Fruit fly (Drosophila melanogaster): Measurements from ENCODE around the gene swm.

Gene swm

DNA sequence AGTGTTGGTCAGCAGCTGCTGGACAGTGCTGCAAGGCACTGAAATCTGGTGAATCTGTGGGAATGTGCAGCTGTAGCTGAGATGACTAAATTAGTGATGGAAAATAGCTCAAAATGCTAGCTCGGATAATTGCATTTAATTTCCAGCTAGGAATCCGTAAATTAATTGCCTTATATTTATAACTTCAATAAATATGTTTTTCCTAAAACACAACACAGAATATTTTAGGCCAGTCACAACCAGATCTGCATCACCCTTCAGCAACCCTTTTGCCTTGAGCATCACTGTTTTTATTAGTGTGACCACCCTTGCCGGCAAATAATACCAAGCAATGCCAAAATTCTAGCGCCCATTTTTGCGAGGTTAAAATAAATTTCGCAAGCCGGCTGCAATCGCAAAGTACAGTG, 48.3 kb upstream of the swm start, which contains the start of gene Hs2st (continued):
- TF ChIP-seq CG16813 (GFP tag; IDR thresholded peaks at IDR 0.05; ENCODE audit: partially characterized antibody) (peak; percentile 52; the same call in 2 of the 3 replicates), Dek (tag; optimal IDR thresholded peaks at IDR 0.05) (peak; percentile 83), Hsf (GFP tag; optimal IDR thresholded peaks at IDR 0.05) (peak; percentile 97), Dfd (GFP tag; optimal IDR thresholded peaks at IDR 0.05) (no peak), CG8388 (GFP tag; optimal IDR thresholded peaks at IDR 0.05) (peak; percentile 85), Kr (GFP tag; optimal IDR thresholded peaks at IDR 0.05) (peak; percentile 93), CG10565 (GFP tag; optimal IDR thresholded peaks at IDR 0.05) (peak; percentile 72), row (GFP tag; IDR thresholded peaks at IDR 0.05) (peak; percentile 98), pnt (GFP tag; optimal IDR thresholded peaks at IDR 0.05) (peak; percentile 95), pb (GFP tag; optimal IDR thresholded peaks at IDR 0.05) (peak; percentile 83), CG18619 (GFP tag; optimal IDR thresholded peaks at IDR 0.05) (peak; percentile 90), stwl (tag; optimal IDR thresholded peaks at IDR 0.05) (peak; percentile 89), Scr (GFP tag; IDR thresholded peaks at IDR 0.05; ENCODE audit: partially characterized antibody) (peak; percentile 59), sima (GFP tag; optimal IDR thresholded peaks at IDR 0.05) (peak; percentile 79), Hmr (GFP tag; optimal IDR thresholded peaks at IDR 0.05) (peak; percentile 95), Ets97D (GFP tag; optimal IDR thresholded peaks at IDR 0.05) (peak; percentile 89), pho (GFP tag; optimal IDR thresholded peaks at IDR 0.05) (peak; percentile 96), tgo (GFP tag; IDR thresholded peaks at IDR 0.05) (peak; percentile 93), Mrtf (GFP tag; IDR thresholded peaks at IDR 0.05) (peak; percentile 86), Hand (GFP tag; optimal IDR thresholded peaks at IDR 0.05) (peak; percentile 41), CG32772 (GFP tag; IDR thresholded peaks at IDR 0.05) (peak; percentile 95), CG15696 (tag; optimal IDR thresholded peaks at IDR 0.05) (peak; percentile 91), mirr (GFP tag; optimal IDR thresholded peaks at IDR 0.05) (peak; percentile 79), CG1602 (GFP tag; optimal IDR thresholded peaks at IDR 0.05) (peak; percentile 95), Xbp1 (GFP tag; optimal IDR thresholded peaks at IDR 0.05) (peak; percentile 96), Tbp (GFP tag; optimal IDR thresholded peaks at IDR 0.05) (peak; percentile 65), Dll (GFP tag; IDR thresholded peaks at IDR 0.05; ENCODE audit: partially characterized antibody) (peak; percentile 47; the same call in 2 of the 4 replicates), gce (GFP tag; IDR thresholded peaks at IDR 0.05) (peak; percentile 57; the same call in 1 of the 3 replicates), CG15269 (tag; optimal IDR thresholded peaks at IDR 0.05) (peak; percentile 88), ATbp (GFP tag; optimal IDR thresholded peaks at IDR 0.05) (peak; percentile 78), wor (GFP tag; IDR thresholded peaks at IDR 0.05) (peak; percentile 89), CG6272 (GFP tag; IDR thresholded peaks at IDR 0.05) (peak; percentile 95), ems (GFP tag; optimal IDR thresholded peaks at IDR 0.05) (peak; percentile 95), Vsx1 (GFP tag; optimal IDR thresholded peaks at IDR 0.05) (no peak), CG10431 (GFP tag; optimal IDR thresholded peaks at IDR 0.05) (peak; percentile 73), HLH4C (GFP tag; IDR thresholded peaks at IDR 0.05; ENCODE audit: partially characterized antibody) (no peak), CG3847 (GFP tag; IDR thresholded peaks at IDR 0.05) (peak; percentile 97), Dbx (GFP tag; IDR thresholded peaks at IDR 0.05) (peak; percentile 96), CG12769 (tag; optimal IDR thresholded peaks at IDR 0.05) (peak; percentile 96), Six4 (GFP tag; optimal IDR thresholded peaks at IDR 0.05) (peak; percentile 90), CG12659 (GFP tag; optimal IDR thresholded peaks at IDR 0.05) (peak; percentile 95), tll (GFP tag; optimal IDR thresholded peaks at IDR 0.05) (peak; percentile 50 to 94), dimm (GFP tag; IDR thresholded peaks at IDR 0.05) (0 out of 2 replicates have a peak, but pooled peaks have one; percentile 4), CG17829 (tag; optimal IDR thresholded peaks at IDR 0.05) (peak; percentile 93), CoRest (tag; optimal IDR thresholded peaks at IDR 0.05) (peak; percentile 95), otp (GFP tag; IDR thresholded peaks at IDR 0.05) (peak; percentile 79; the same call in 2 of the 3 replicates), Hr51 (GFP tag; optimal IDR thresholded peaks at IDR 0.05) (peak; percentile 87 to 97), CG6791 (GFP tag; IDR thresholded peaks at IDR 0.05; ENCODE audit: partially characterized antibody) (no peak), Sox102F (GFP tag; optimal IDR thresholded peaks at IDR 0.05) (peak; percentile 89)

Measured in whole organism, embryonic.